Fruit fly (Drosophila melanogaster) whole organism, embryonic: ENCODE results near the gene Tom40.
A peak's percentile ranks its signal among the peaks of the same experiment; 100 is the strongest.

ENCODE experiments used
- CG10959 ChIP-seq: fragments of 200-800 bp; sonication (Bioruptor generic); IDR thresholded peaks from 2 replicates; pipeline ENCODE4 v1.3.6; 2022; ENCODE audit warnings: missing biosample characterization, missing genetic modification characterization
- CG11695 ChIP-seq: fragments of 200-800 bp; sonication (Bioruptor generic); IDR thresholded peaks from 3 replicates; pipeline ENCODE4 v1.3.6; 2022; ENCODE audit warnings: missing biosample characterization, missing genetic modification characterization
- CG12659 ChIP-seq: fragments of 200-800 bp; sonication (Bioruptor generic); optimal IDR thresholded peaks from 3 replicates; lab custom pipeline; 2017; ENCODE audit warnings: mild to moderate bottlenecking, missing biosample characterization, missing genetic modification reagents, missing genetic modification characterization
- CG14050 ChIP-seq: fragments of 200-800 bp; sonication (Bioruptor generic); IDR thresholded peaks from 3 replicates; pipeline ENCODE4 v1.3.6; 2022; ENCODE audit warnings: missing biosample characterization, missing genetic modification characterization
- CG15011 ChIP-seq: fragments of 200-800 bp; sonication (Bioruptor generic); optimal IDR thresholded peaks from 3 replicates; lab custom pipeline; 2018; ENCODE audit warnings: missing biosample characterization, mild to moderate bottlenecking, missing genetic modification characterization
- CG1602 ChIP-seq: fragments of 200-800 bp; sonication (Bioruptor generic); optimal IDR thresholded peaks from 3 replicates; lab custom pipeline; 2016; ENCODE audit warnings: missing biosample characterization, missing genetic modification characterization
- CG16779 ChIP-seq: fragments of 200-800 bp; sonication (Bioruptor generic); IDR thresholded peaks from 2 replicates; pipeline ENCODE4 v1.3.6; 2022; ENCODE audit warnings: missing biosample characterization, missing genetic modification characterization
- CG16815 ChIP-seq: fragments of 200-800 bp; sonication (Bioruptor generic); optimal IDR thresholded peaks from 3 replicates; lab custom pipeline; 2017; ENCODE audit warnings: missing biosample characterization, mild to moderate bottlenecking, missing genetic modification characterization
- CG34376 ChIP-seq: fragments of 200-800 bp; sonication (Bioruptor generic); optimal IDR thresholded peaks from 2 replicates; lab custom pipeline; 2018; ENCODE audit warnings: missing biosample characterization, mild to moderate bottlenecking, missing genetic modification characterization
- CG4617 ChIP-seq: fragments of 200-800 bp; sonication (Bioruptor generic); optimal IDR thresholded peaks from 3 replicates; lab custom pipeline; 2016; ENCODE audit warnings: missing biosample characterization, missing genetic modification characterization, borderline replicate concordance
- CG4730 ChIP-seq: fragments of 200-800 bp; sonication (Bioruptor generic); IDR thresholded peaks from 2 replicates; pipeline ENCODE4 v1.3.6; 2022; ENCODE audit warnings: missing biosample characterization, missing genetic modification characterization
- CG6683 ChIP-seq: fragments of 200-800 bp; sonication (Bioruptor generic); optimal IDR thresholded peaks from 2 replicates; lab custom pipeline; 2017; ENCODE audit warnings: missing biosample characterization, mild to moderate bottlenecking, missing genetic modification characterization, missing genetic modification reagents
- CG8281 ChIP-seq: fragments of 200-800 bp; sonication (Bioruptor generic); optimal IDR thresholded peaks from 2 replicates; lab custom pipeline; 2018; ENCODE audit warnings: missing biosample characterization, mild to moderate bottlenecking, missing genetic modification characterization, moderate library complexity
- CG8924 ChIP-seq: fragments of 200-800 bp; optimal IDR thresholded peaks from 3 replicates; lab custom pipeline; 2019; ENCODE audit warnings: missing biosample characterization, mild to moderate bottlenecking, missing genetic modification characterization, moderate library complexity
- CG9876 ChIP-seq: fragments of 200-800 bp; sonication (Bioruptor generic); optimal IDR thresholded peaks from 2 replicates; lab custom pipeline; 2016; ENCODE audit warnings: missing biosample characterization, missing genetic modification characterization
- D19A ChIP-seq: fragments of 200-800 bp; optimal IDR thresholded peaks from 3 replicates; lab custom pipeline; 2019; ENCODE audit warnings: missing biosample characterization, mild to moderate bottlenecking, missing genetic modification characterization, moderate library complexity
- Dad ChIP-seq: fragments of 200-800 bp; sonication (Bioruptor generic); optimal IDR thresholded peaks from 3 replicates; lab custom pipeline; 2016; ENCODE audit warnings: missing biosample characterization, missing genetic modification characterization
- Doc2 ChIP-seq: fragments of 200-800 bp; sonication (Bioruptor generic); IDR thresholded peaks from 2 replicates; pipeline ENCODE4 v1.3.6; 2022; ENCODE audit warnings: missing biosample characterization, missing genetic modification characterization
- Eip74EF ChIP-seq, 2 experiments: fragments of 200-800 bp in 1 of 2; fragments of >200 bp in 1 of 2; sonication (Bioruptor generic) in 1 of 2; optimal IDR thresholded peaks; 2 replicates each; lab custom pipeline; 2017 to 2019; ENCODE audit warnings: missing biosample characterization in 2 of 2, missing genetic modification characterization in 2 of 2, mild to moderate bottlenecking in 1 of 2, moderate library complexity in 1 of 2
- Fer3 ChIP-seq: fragments of 200-800 bp; sonication (Bioruptor generic); optimal IDR thresholded peaks from 2 replicates; lab custom pipeline; 2018; ENCODE audit warnings: missing biosample characterization, mild to moderate bottlenecking, missing genetic modification characterization, moderate library complexity
- HLH54F ChIP-seq: fragments of 200-800 bp; sonication (Bioruptor generic); optimal IDR thresholded peaks from 3 replicates; lab custom pipeline; 2016; ENCODE audit warnings: missing biosample characterization, missing genetic modification characterization
- HmgD ChIP-seq: fragments of 200-800 bp; sonication (Bioruptor generic); optimal IDR thresholded peaks from 3 replicates; lab custom pipeline; 2016; ENCODE audit warnings: missing biosample characterization, missing genetic modification characterization
- Nf-YA ChIP-seq: fragments of 200-800 bp; sonication (Bioruptor generic); IDR thresholded peaks from 2 replicates; pipeline ENCODE4 v1.3.6; 2022; ENCODE audit warnings: missing biosample characterization, missing genetic modification characterization
- Optix ChIP-seq: fragments of 200-800 bp; sonication (Bioruptor generic); IDR thresholded peaks from 3 replicates; pipeline ENCODE4 v1.3.6; 2022; ENCODE audit warnings: missing biosample characterization, missing genetic modification characterization
- Sin3A ChIP-seq: fragments of >200 bp; optimal IDR thresholded peaks from 2 replicates; lab custom pipeline; 2018
- Taf1 ChIP-seq: fragments of 200-800 bp; sonication (Bioruptor generic); IDR thresholded peaks from 2 replicates; pipeline ENCODE4 v1.3.6; 2022; ENCODE audit warnings: missing biosample characterization, missing genetic modification characterization
- Xbp1 ChIP-seq: fragments of 200-800 bp; sonication (Bioruptor generic); optimal IDR thresholded peaks from 3 replicates; lab custom pipeline; 2016; ENCODE audit warnings: missing biosample characterization, mild to moderate bottlenecking, missing genetic modification characterization
- abd-A ChIP-seq: fragments of 200-800 bp; sonication (Bioruptor generic); optimal IDR thresholded peaks from 3 replicates; lab custom pipeline; 2019; ENCODE audit warnings: missing biosample characterization, mild to moderate bottlenecking, missing genetic modification characterization, moderate library complexity
- bab2 ChIP-seq: fragments of 200-800 bp; sonication (Bioruptor generic); optimal IDR thresholded peaks from 2 replicates; lab custom pipeline; 2016; ENCODE audit warnings: missing biosample characterization, missing genetic modification characterization
- br ChIP-seq: fragments of >200 bp; optimal IDR thresholded peaks from 2 replicates; lab custom pipeline; 2017
- croc ChIP-seq: fragments of 200-800 bp; sonication (Bioruptor generic); conservative IDR thresholded peaks from 3 replicates; pipeline ENCODE4 v1.3.6; 2022; ENCODE audit warnings: missing biosample characterization, missing genetic modification characterization
- cwo ChIP-seq: fragments of 200-800 bp; sonication (Bioruptor generic); optimal IDR thresholded peaks from 3 replicates; lab custom pipeline; 2017; ENCODE audit warnings: missing biosample characterization, missing genetic modification characterization, mild to moderate bottlenecking, moderate library complexity, missing genetic modification reagents
- esg ChIP-seq: fragments of 200-800 bp; sonication (Bioruptor generic); conservative IDR thresholded peaks from 2 replicates; pipeline ENCODE4 v1.3.6; 2022; ENCODE audit warnings: missing biosample characterization, missing genetic modification characterization
- fd102C ChIP-seq: fragments of 200-800 bp; sonication (Bioruptor generic); optimal IDR thresholded peaks from 2 replicates; lab custom pipeline; 2018; ENCODE audit warnings: missing biosample characterization, mild to moderate bottlenecking, missing genetic modification characterization, moderate library complexity
- gce ChIP-seq: fragments of 200-800 bp; sonication (Bioruptor generic); IDR thresholded peaks from 3 replicates; pipeline ENCODE4 v1.3.6; 2022; ENCODE audit warnings: missing biosample characterization, missing genetic modification characterization
- ken ChIP-seq: fragments of 200-800 bp; sonication (Bioruptor generic); IDR thresholded peaks from 3 replicates; pipeline ENCODE4 v1.3.6; 2022; ENCODE audit warnings: missing biosample characterization, missing genetic modification characterization
- kni ChIP-seq: fragments of 200-800 bp; sonication (Bioruptor generic); optimal IDR thresholded peaks from 3 replicates; lab custom pipeline; 2017; ENCODE audit warnings: mild to moderate bottlenecking, missing biosample characterization, missing genetic modification reagents, missing genetic modification characterization
- knrl ChIP-seq: fragments of 200-800 bp; sonication (Bioruptor generic); IDR thresholded peaks from 3 replicates; pipeline ENCODE4 v1.3.6; 2022; ENCODE audit warnings: missing biosample characterization, missing genetic modification characterization; ENCODE audit not compliant: partially characterized antibody
- lbe ChIP-seq: fragments of 200-800 bp; sonication (Bioruptor generic); optimal IDR thresholded peaks from 2 replicates; lab custom pipeline; 2016; ENCODE audit warnings: missing biosample characterization, mild to moderate bottlenecking, missing genetic modification characterization
- prd ChIP-seq, 3 experiments: fragments of >200 bp in 2 of 3; fragments of 200-800 bp in 1 of 3; sonication (Bioruptor generic) in 1 of 3; optimal IDR thresholded peaks in 2 of 3; IDR thresholded peaks in 1 of 3; 2 replicates in 2 of 3; 3 replicates in 1 of 3; pipeline versions ENCODE4 v1.3.6 to Lab custom; 2017 to 2022; ENCODE audit warnings: missing biosample characterization in 1 of 3, missing genetic modification characterization in 1 of 3
- pros ChIP-seq: fragments of 200-800 bp; sonication (Bioruptor generic); optimal IDR thresholded peaks from 3 replicates; lab custom pipeline; 2019; ENCODE audit warnings: missing biosample characterization, mild to moderate bottlenecking, missing genetic modification characterization, moderate library complexity
- salm ChIP-seq: fragments of 200-800 bp; sonication (Bioruptor generic); optimal IDR thresholded peaks from 2 replicates; lab custom pipeline; 2018; ENCODE audit warnings: missing biosample characterization, mild to moderate bottlenecking, missing genetic modification characterization
- schlank ChIP-seq: fragments of 200-800 bp; sonication (Bioruptor generic); optimal IDR thresholded peaks from 2 replicates; lab custom pipeline; 2018; ENCODE audit warnings: missing biosample characterization, mild to moderate bottlenecking, missing genetic modification characterization
- sisA ChIP-seq: fragments of 200-800 bp; sonication (Bioruptor generic); IDR thresholded peaks from 2 replicates; pipeline ENCODE4 v1.3.6; 2022; ENCODE audit warnings: missing biosample characterization, missing genetic modification characterization
- sr ChIP-seq: fragments of 200-800 bp; sonication (Bioruptor generic); IDR thresholded peaks from 3 replicates; pipeline ENCODE4 v1.3.6; 2022; ENCODE audit warnings: missing biosample characterization, missing genetic modification characterization
- tio ChIP-seq: fragments of 200-800 bp; sonication (Bioruptor generic); optimal IDR thresholded peaks from 2 replicates; lab custom pipeline; 2017; ENCODE audit warnings: missing biosample characterization, missing genetic modification characterization, inconsistent platforms
- tup ChIP-seq: fragments of 200-800 bp; sonication (Bioruptor generic); optimal IDR thresholded peaks from 2 replicates; lab custom pipeline; 2016; ENCODE audit warnings: missing biosample characterization, mild to moderate bottlenecking, missing genetic modification characterization, moderate library complexity
- wek ChIP-seq: fragments of 200-800 bp; sonication (Bioruptor generic); optimal IDR thresholded peaks from 3 replicates; lab custom pipeline; 2018; ENCODE audit warnings: missing biosample characterization, mild to moderate bottlenecking, missing genetic modification characterization, moderate library complexity
- yki ChIP-seq: fragments of >200 bp; optimal IDR thresholded peaks from 3 replicates; lab custom pipeline; 2018

Tom40 gene

DNA sequence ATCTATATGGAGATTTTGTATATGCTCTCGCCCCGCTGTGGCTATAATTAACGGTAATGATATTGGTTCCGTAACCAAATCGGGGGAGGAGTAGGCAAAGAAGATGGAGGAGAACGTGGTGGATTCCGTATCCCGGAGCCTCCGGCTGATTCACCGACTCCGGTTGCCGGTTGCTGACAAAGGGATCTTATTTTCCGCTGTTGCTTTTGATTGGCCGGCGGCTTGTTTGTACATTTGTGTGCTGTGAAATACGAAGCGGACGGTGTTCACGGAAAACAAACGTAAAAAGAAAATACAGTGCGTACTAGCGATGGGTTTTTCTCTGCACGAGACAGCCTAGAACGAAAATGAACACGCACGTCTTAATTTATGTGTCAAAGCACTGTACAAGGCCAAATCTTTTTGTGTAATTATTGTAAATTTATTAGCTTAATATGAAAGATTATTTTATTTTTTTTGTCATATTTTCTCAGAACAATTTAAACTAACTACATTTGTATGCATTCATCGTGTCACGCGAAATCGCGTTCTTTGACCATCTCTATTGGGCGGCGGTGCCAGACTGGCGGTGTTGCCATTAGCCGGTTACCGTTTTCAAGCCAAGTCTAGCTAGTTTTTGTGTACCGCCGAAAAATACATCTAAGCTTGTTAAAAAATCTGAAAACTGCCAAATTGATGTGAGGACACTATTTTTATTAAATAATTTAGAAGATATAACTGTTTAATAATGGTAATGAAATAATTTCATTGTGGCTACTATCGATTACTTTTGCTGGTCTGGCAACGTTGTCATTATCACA lies 2.4 kb upstream of the Tom40 start, which contains the start of the genes Pdp and Rab39 (continued):
- TF ChIP-seq CG6683 (GFP tag; lab: Kevin White, UChicago) (no peak), Taf1 (GFP tag; lab: Robert Waterston, UW) (peak; percentile 34; the same call in 1 of the 2 replicates), CG4617 (GFP tag; lab: Kevin White, UChicago) (peak; percentile 77), gce (0 out of 3 replicates have a peak, but pooled peaks have one; percentile 55), HmgD (GFP tag; lab: Kevin White, UChicago) (no peak), CG15011 (GFP tag; lab: Kevin White, UChicago) (no peak), cwo (GFP tag; lab: Kevin White, UChicago) (peak; percentile 57), Fer3 (peak; percentile 81), ken (GFP tag; lab: Robert Waterston, UW) (peak; percentile 75; the same call in 2 of the 3 replicates), bab2 (GFP tag; lab: Kevin White, UChicago) (peak; percentile 69), abd-A (tag; lab: Kevin White, UChicago) (no peak), Doc2 (GFP tag; lab: Robert Waterston, UW) (peak; percentile 58), pros (GFP tag; lab: Kevin White, UChicago) (no peak), CG12659 (GFP tag; lab: Kevin White, UChicago) (peak; percentile 76), CG8924 (tag; lab: Kevin White, UChicago) (peak; percentile 69), prd (optimal IDR thresholded peaks at IDR 0.05; lab: Kevin White, UChicago) (no peak), prd (GFP tag; IDR thresholded peaks at IDR 0.05; lab: Robert Waterston, UW) (peak; percentile 88), CG34376 (peak; percentile 70), croc (GFP tag; lab: Robert Waterston, UW) (peak; percentile 73), CG8281 (tag; lab: Kevin White, UChicago) (peak; percentile 36), CG9876 (GFP tag; lab: Kevin White, UChicago) (peak; percentile 49), fd102C (no peak), tio (GFP tag; lab: Kevin White, UChicago) (no peak), CG4730 (GFP tag; lab: Robert Waterston, UW) (0 out of 2 replicates have a peak, but pooled peaks have one; percentile 18), Nf-YA (GFP tag; lab: Robert Waterston, UW) (0 out of 2 replicates have a peak, but pooled peaks have one; percentile 41), wek (no peak), D19A (tag; lab: Kevin White, UChicago) (no peak), kni (GFP tag; lab: Kevin White, UChicago) (no peak), Xbp1 (GFP tag; lab: Kevin White, UChicago) (peak; percentile 84), br (lab: Kevin White, UChicago) (no peak), esg (GFP tag; lab: Robert Waterston, UW) (peak; percentile 76), Dad (GFP tag; lab: Kevin White, UChicago) (peak; percentile 31), knrl (GFP tag; lab: Robert Waterston, UW) (peak; percentile 94), CG16779 (GFP tag; lab: Robert Waterston, UW) (no peak), yki (lab: Kevin White, UChicago) (no peak), Optix (peak; percentile 35; the same call in 1 of the 3 replicates), lbe (peak; percentile 8), schlank (tag; lab: Kevin White, UChicago) (peak; percentile 30), Sin3A (lab: Kevin White, UChicago) (peak; percentile 82), salm (tag; lab: Kevin White, UChicago) (peak; percentile 17), tup (GFP tag; lab: Kevin White, UChicago) (peak; percentile 34), sisA (GFP tag; lab: Robert Waterston, UW) (peak; percentile 83), sr (GFP tag; lab: Robert Waterston, UW) (no peak), CG10959 (peak; percentile 51), CG16815 (GFP tag; lab: Kevin White, UChicago) (peak; percentile 76), CG14050 (GFP tag; lab: Robert Waterston, UW) (peak; percentile 63; the same call in 2 of the 3 replicates), CG11695 (GFP tag; lab: Robert Waterston, UW) (peak; percentile 59; the same call in 1 of the 3 replicates), HLH54F (GFP tag; lab: Kevin White, UChicago) (peak; percentile 77), Eip74EF (GFP tag; optimal IDR thresholded peaks at IDR 0.05; lab: Kevin White, UChicago) (no peak), CG1602 (peak; percentile 74)
